Worm (Caenorhabditis elegans): ENCODE measurements around the gene rpl-5.

The rpl-5 gene

ce11 chrII:8569038-8569977 is at the start of gene rpl-5, which contains the start of gene col-38:
TSS of gene rpl-5 (plus strand) at chrII:8569927.
TSS of gene col-38 (minus strand) at chrII:8569088.
- TF ChIP-seq dmd-8 (GFP tag; IDR thresholded peaks at IDR 0.05) (no peak), ama-1 (optimal IDR thresholded peaks at IDR 0.05) (peak; percentile 65), lin-39 (tag; optimal IDR thresholded peaks at IDR 0.05) (no peak), unc-39 (tag; optimal IDR thresholded peaks at IDR 0.05) (no peak), daf-12 (tag; optimal IDR thresholded peaks at IDR 0.05) (no peak), daf-8 (GFP tag; IDR thresholded peaks at IDR 0.05) (no peak), aly-2 (tag; optimal IDR thresholded peaks at IDR 0.05) (no peak), mes-2 (tag; optimal IDR thresholded peaks at IDR 0.05; ENCODE audit: poor library complexity, severe bottlenecking) (peak; percentile 92), daf-19 (GFP tag; conservative IDR thresholded peaks at IDR 0.05) (0 out of 2 replicates have a peak, but pooled peaks have one; percentile 51), cey-2 (tag; optimal IDR thresholded peaks at IDR 0.05; ENCODE audit: borderline replicate concordance, insufficient read depth) (no peak), snpc-1.2 (GFP tag; IDR thresholded peaks at IDR 0.05) (0 out of 2 replicates have a peak, but pooled peaks have one; percentile 15), lin-13 (GFP tag; optimal IDR thresholded peaks at IDR 0.05) (peak; percentile 72), sdz-12 (GFP tag; optimal IDR thresholded peaks at IDR 0.05) (no peak), arid-1 (GFP tag; conservative IDR thresholded peaks at IDR 0.05) (peak; percentile 60; the same call in 1 of the 2 replicates), F37D6.2 (tag; optimal IDR thresholded peaks at IDR 0.05) (peak; percentile 49), nhr-25 (tag; optimal IDR thresholded peaks at IDR 0.05; ENCODE audit: borderline replicate concordance, insufficient read depth) (peak; percentile 34), F26F4.8 (GFP tag; conservative IDR thresholded peaks at IDR 0.05) (no peak), lir-3 (tag; optimal IDR thresholded peaks at IDR 0.05) (no peak), spr-3 (GFP tag; optimal IDR thresholded peaks at IDR 0.05) (no peak), pha-4 (GFP tag; IDR thresholded peaks at IDR 0.05) (no peak), pha-4 (tag; optimal IDR thresholded peaks at IDR 0.05) (peak; percentile 84), nhr-77 (tag; optimal IDR thresholded peaks at IDR 0.05) (peak; percentile 93), ces-1 (GFP tag; optimal IDR thresholded peaks at IDR 0.05) (no peak), F49E8.2 (tag; optimal IDR thresholded peaks at IDR 0.05; ENCODE audit: borderline replicate concordance) (no peak), mxl-2 (GFP tag; conservative IDR thresholded peaks at IDR 0.05) (no peak), mdt-29 (GFP tag; IDR thresholded peaks at IDR 0.05) (no peak), php-3 (GFP tag; IDR thresholded peaks at IDR 0.05) (0 out of 2 replicates have a peak, but pooled peaks have one; percentile 62), mxl-3 (GFP tag; optimal IDR thresholded peaks at IDR 0.05) (peak; percentile 67), attf-4 (tag; optimal IDR thresholded peaks at IDR 0.05) (no peak), jun-1 (tag; optimal IDR thresholded peaks at IDR 0.05) (peak; percentile 0), snpc-4 (tag; optimal IDR thresholded peaks at IDR 0.05) (no peak), Y75B8A.6 (GFP tag; IDR thresholded peaks at IDR 0.05) (no peak), zfp-3 (GFP tag; conservative IDR thresholded peaks at IDR 0.05) (0 out of 2 replicates have a peak, but pooled peaks have one; percentile 65), ceh-44 (GFP tag; IDR thresholded peaks at IDR 0.05) (peak; percentile 49; the same call in 1 of the 2 replicates), gei-8 (GFP tag; optimal IDR thresholded peaks at IDR 0.05) (no peak), Y48G9A.11 (GFP tag; IDR thresholded peaks at IDR 0.05) (no peak), F44E2.7 (GFP tag; IDR thresholded peaks at IDR 0.05) (no peak), hlh-11 (tag; optimal IDR thresholded peaks at IDR 0.05) (peak; percentile 82), tag-97 (GFP tag; IDR thresholded peaks at IDR 0.05) (no peak), egl-27 (tag; optimal IDR thresholded peaks at IDR 0.05) (no peak), rbr-2 (tag; optimal IDR thresholded peaks at IDR 0.05) (peak; percentile 87), ztf-11 (tag; optimal IDR thresholded peaks at IDR 0.05) (no peak), D1046.2 (GFP tag; IDR thresholded peaks at IDR 0.05) (no peak), pqm-1 (tag; optimal IDR thresholded peaks at IDR 0.05) (no peak), ceh-62 (tag; optimal IDR thresholded peaks at IDR 0.05) (no peak), lin-1 (GFP tag; IDR thresholded peaks at IDR 0.05) (no peak), hlh-30 (tag; optimal IDR thresholded peaks at IDR 0.05; ENCODE audit: insufficient read depth) (peak; percentile 89), ztf-7 (tag; optimal IDR thresholded peaks at IDR 0.05) (no peak), fkh-10 (GFP tag; optimal IDR thresholded peaks at IDR 0.05) (peak; percentile 90)
